Worm (Caenorhabditis elegans) whole organism, L1 larva: Measurements from ENCODE around the gene R05D3.3.
"Not testable (repeated sequence)": the region's sequence is repeated elsewhere in the genome, so short reads cannot be mapped to it uniquely, and the experiment has no call there.

Source experiments
- C04F5.9 ChIP-seq: sonication (generic microtip); optimal IDR thresholded peaks from 2 replicates; lab custom pipeline; 2016; ENCODE audit warnings: missing genetic modification characterization, missing compliant biosample characterization
- C34B4.2 ChIP-seq: sonication (generic microtip); optimal IDR thresholded peaks from 2 replicates; lab custom pipeline; 2017; ENCODE audit warnings: mild to moderate bottlenecking, missing genetic modification characterization, missing compliant biosample characterization
- F16B12.6 ChIP-seq: fragments of 150-350 bp; optimal IDR thresholded peaks from 2 replicates; lab custom pipeline; 2014; ENCODE audit warnings: missing biosample characterization, missing genetic modification characterization
- ama-1 ChIP-seq: fragments of 150-350 bp; optimal IDR thresholded peaks from 2 replicates; lab custom pipeline; 2014
- blmp-1 ChIP-seq: fragments of 150-350 bp; optimal IDR thresholded peaks from 2 replicates; lab custom pipeline; 2014; ENCODE audit warnings: missing biosample characterization, missing genetic modification characterization
- ceh-63 ChIP-seq: fragments of 200-800 bp; sonication (Bioruptor generic); optimal IDR thresholded peaks from 2 replicates; lab custom pipeline; 2018; ENCODE audit warnings: mild to moderate bottlenecking, missing genetic modification characterization, missing compliant biosample characterization
- ceh-8 ChIP-seq: fragments of 200-800 bp; sonication (Bioruptor generic); optimal IDR thresholded peaks from 2 replicates; lab custom pipeline; 2018; ENCODE audit warnings: mild to moderate bottlenecking, missing genetic modification characterization, moderate library complexity, missing compliant biosample characterization
- ceh-88 ChIP-seq: fragments of 200-800 bp; sonication (Bioruptor generic); IDR thresholded peaks from 2 replicates; pipeline ENCODE4 v1.3.6; 2022; ENCODE audit warnings: missing genetic modification characterization, missing compliant biosample characterization
- ceh-90 ChIP-seq: sonication (generic microtip); optimal IDR thresholded peaks from 2 replicates; lab custom pipeline; 2016; ENCODE audit warnings: missing genetic modification characterization, missing compliant biosample characterization
- ces-1 ChIP-seq: fragments of 150-350 bp; optimal IDR thresholded peaks from 2 replicates; lab custom pipeline; 2014; ENCODE audit warnings: missing biosample characterization, missing genetic modification reagents, missing genetic modification characterization
- dpl-1 ChIP-seq, 3 experiments: fragments of 150-350 bp in 2 of 3; sonication (generic microtip) in 1 of 3; optimal IDR thresholded peaks; 2 replicates each; lab custom pipeline; 2014 to 2017; ENCODE audit warnings: missing biosample characterization in 3 of 3, missing genetic modification characterization in 3 of 3, missing genetic modification reagents in 3 of 3
- fkh-10 ChIP-seq: sonication (generic microtip); optimal IDR thresholded peaks from 2 replicates; lab custom pipeline; 2017; ENCODE audit warnings: missing biosample characterization, missing genetic modification reagents, missing genetic modification characterization
- grh-1 ChIP-seq: fragments of 200-800 bp; sonication (Bioruptor generic); IDR thresholded peaks from 2 replicates; pipeline ENCODE4 v1.3.6; 2022; ENCODE audit warnings: missing genetic modification reagents, missing genetic modification characterization, missing compliant biosample characterization
- hlh-17 ChIP-seq: fragments of 200-800 bp; sonication (Bioruptor generic); optimal IDR thresholded peaks from 2 replicates; lab custom pipeline; 2018; ENCODE audit warnings: missing genetic modification characterization, mild to moderate bottlenecking, missing compliant biosample characterization, moderate library complexity, borderline replicate concordance
- hlh-4 ChIP-seq: sonication (generic microtip); optimal IDR thresholded peaks from 2 replicates; lab custom pipeline; 2016; ENCODE audit warnings: mild to moderate bottlenecking, missing genetic modification characterization, missing compliant biosample characterization
- irx-1 ChIP-seq: sonication (generic microtip); optimal IDR thresholded peaks from 2 replicates; lab custom pipeline; 2016; ENCODE audit warnings: missing genetic modification characterization, missing compliant biosample characterization
- jun-1 ChIP-seq: fragments of 150-350 bp; optimal IDR thresholded peaks from 2 replicates; lab custom pipeline; 2014; ENCODE audit warnings: missing biosample characterization, missing genetic modification reagents, missing genetic modification characterization
- lin-15B ChIP-seq: fragments of 150-350 bp; sonication (generic microtip); optimal IDR thresholded peaks from 3 replicates; lab custom pipeline; 2014; ENCODE audit warnings: missing biosample characterization, missing genetic modification characterization
- lin-35 ChIP-seq, 2 experiments: fragments of 150-350 bp; optimal IDR thresholded peaks; 2 replicates each; lab custom pipeline; 2014; ENCODE audit warnings: missing biosample characterization in 2 of 2, missing genetic modification characterization in 2 of 2, missing genetic modification reagents in 2 of 2
- lin-39 ChIP-seq: fragments of 150-350 bp; optimal IDR thresholded peaks from 2 replicates; lab custom pipeline; 2014; ENCODE audit warnings: missing biosample characterization, missing genetic modification reagents, missing genetic modification characterization
- lsy-2 ChIP-seq, 2 experiments: fragments of 150-350 bp; optimal IDR thresholded peaks; 2 replicates each; lab custom pipeline; 2014; ENCODE audit warnings: missing biosample characterization in 2 of 2, missing genetic modification characterization in 2 of 2
- mab-9 ChIP-seq: fragments of 200-800 bp; sonication (Bioruptor generic); IDR thresholded peaks from 2 replicates; pipeline ENCODE4 v1.3.6; 2022; ENCODE audit warnings: missing genetic modification reagents, missing genetic modification characterization, missing compliant biosample characterization
- mdl-1 ChIP-seq, 2 experiments: fragments of 150-350 bp; optimal IDR thresholded peaks; 2 replicates each; lab custom pipeline; 2014 to 2017; ENCODE audit warnings: missing biosample characterization in 2 of 2, missing genetic modification characterization in 2 of 2, inconsistent platforms in 1 of 2
- nhr-237 ChIP-seq: fragments of 150-350 bp; optimal IDR thresholded peaks from 2 replicates; lab custom pipeline; 2014; ENCODE audit warnings: missing biosample characterization, missing genetic modification characterization
- nhr-77 ChIP-seq: fragments of 150-350 bp; optimal IDR thresholded peaks from 2 replicates; lab custom pipeline; 2014; ENCODE audit warnings: missing biosample characterization, missing genetic modification characterization
- pax-3 ChIP-seq: fragments of 200-800 bp; sonication (Bioruptor generic); optimal IDR thresholded peaks from 2 replicates; lab custom pipeline; 2018; ENCODE audit warnings: mild to moderate bottlenecking, missing genetic modification characterization, moderate library complexity, missing compliant biosample characterization
- pqm-1 ChIP-seq: sonication (generic microtip); optimal IDR thresholded peaks from 3 replicates; lab custom pipeline; 2017; ENCODE audit warnings: missing biosample characterization, missing genetic modification characterization
- rnt-1 ChIP-seq: sonication (generic microtip); optimal IDR thresholded peaks from 2 replicates; lab custom pipeline; 2016; ENCODE audit warnings: mild to moderate bottlenecking, missing genetic modification characterization, moderate library complexity, missing compliant biosample characterization
- sox-4 ChIP-seq: sonication (generic microtip); optimal IDR thresholded peaks from 2 replicates; lab custom pipeline; 2016; ENCODE audit warnings: missing genetic modification characterization, missing compliant biosample characterization
- sup-37 ChIP-seq: fragments of 200-800 bp; sonication (Bioruptor generic); optimal IDR thresholded peaks from 2 replicates; lab custom pipeline; 2018; ENCODE audit warnings: mild to moderate bottlenecking, missing genetic modification characterization, missing compliant biosample characterization
- swsn-7 ChIP-seq: sonication (generic microtip); optimal IDR thresholded peaks from 2 replicates; lab custom pipeline; 2016; ENCODE audit warnings: missing genetic modification characterization, missing compliant biosample characterization
- tbx-2 ChIP-seq: sonication (generic microtip); optimal IDR thresholded peaks from 2 replicates; lab custom pipeline; 2016; ENCODE audit warnings: missing genetic modification characterization, missing compliant biosample characterization
- tlp-1 ChIP-seq: fragments of 150-350 bp; optimal IDR thresholded peaks from 2 replicates; lab custom pipeline; 2014; ENCODE audit warnings: missing biosample characterization, missing genetic modification characterization
- unc-130 ChIP-seq: fragments of 150-350 bp; optimal IDR thresholded peaks from 2 replicates; lab custom pipeline; 2017; ENCODE audit warnings: missing biosample characterization, missing genetic modification characterization, inconsistent platforms
- unc-30 ChIP-seq: sonication (generic microtip); optimal IDR thresholded peaks from 2 replicates; lab custom pipeline; 2017; ENCODE audit warnings: missing biosample characterization, missing genetic modification characterization
- vab-15 ChIP-seq: sonication (generic microtip); optimal IDR thresholded peaks from 2 replicates; lab custom pipeline; 2017; ENCODE audit warnings: missing genotype, mild to moderate bottlenecking, missing genetic modification characterization, missing compliant biosample characterization
- zip-4 ChIP-seq: fragments of 200-800 bp; sonication (Bioruptor generic); optimal IDR thresholded peaks from 2 replicates; lab custom pipeline; 2018; ENCODE audit warnings: mild to moderate bottlenecking, missing genetic modification characterization, moderate library complexity, missing compliant biosample characterization

R05D3.3 gene

ce11 chrIII:8331779-8332178, 32.0 kb upstream of the R05D3.3 start, which contains the start of the genes mrps-18A and ZC262.2 (continued):
- no peak for TF ChIP-seq lin-15B (tag; lab: Kevin White, UChicago)
- TF ChIP-seq ceh-8 = no peak
- peak; percentile 14 for TF ChIP-seq blmp-1 (tag; lab: Kevin White, UChicago)
- TF ChIP-seq ceh-90 = no peak
- TF ChIP-seq unc-130 (tag; lab: Kevin White, UChicago) = peak; percentile 55
- TF ChIP-seq C04F5.9 (tag; lab: Kevin White, UChicago) = peak; percentile 27
- TF ChIP-seq rnt-1 (tag; lab: Kevin White, UChicago) = peak; percentile 10
- no peak for TF ChIP-seq fkh-10 (GFP tag; lab: Kevin White, UChicago)
- no peak for TF ChIP-seq ceh-63 (GFP tag; lab: Kevin White, UChicago)
- no peak for TF ChIP-seq swsn-7 (tag; lab: Kevin White, UChicago)
- TF ChIP-seq grh-1 (GFP tag; lab: Robert Waterston, UW) = no peak
- no peak for TF ChIP-seq mdl-1 (tag; optimal IDR thresholded peaks at IDR 0.05; lab: Kevin White, UChicago)
- TF ChIP-seq irx-1 (tag; lab: Kevin White, UChicago) = peak; percentile 22
- no peak for TF ChIP-seq pqm-1 (tag; lab: Kevin White, UChicago)
- no peak for TF ChIP-seq unc-30 (tag; lab: Kevin White, UChicago)
- no peak for TF ChIP-seq ama-1 (lab: Kevin White, UChicago)
- TF ChIP-seq mab-9 = no peak
- TF ChIP-seq lin-35 (GFP tag; optimal IDR thresholded peaks at IDR 0.05; lab: Kevin White, UChicago) = peak; percentile 60 to 76
- TF ChIP-seq F16B12.6 = peak; percentile 83
- TF ChIP-seq lsy-2 (tag; optimal IDR thresholded peaks at IDR 0.05; lab: Kevin White, UChicago) = peak; percentile 91 to 98

- TF ChIP-seq zip-4 (GFP tag; lab: Kevin White, UChicago) = no peak
- TF ChIP-seq ceh-88 (GFP tag; lab: Robert Waterston, UW) = no peak
- no peak for TF ChIP-seq sup-37 (GFP tag; lab: Kevin White, UChicago)
- TF ChIP-seq tlp-1 (tag; lab: Kevin White, UChicago) = no peak
- TF ChIP-seq unc-30 (tag; lab: Kevin White, UChicago) = no peak
- no peak for TF ChIP-seq ces-1 (GFP tag; lab: Kevin White, UChicago)
- no peak for TF ChIP-seq unc-130 (tag; lab: Kevin White, UChicago)
- no peak for TF ChIP-seq vab-15
- TF ChIP-seq sox-4 = no peak
- TF ChIP-seq pax-3 (tag; lab: Kevin White, UChicago) = no peak
These were observed 29.4 kb upstream of the R05D3.3 start, which contains the start of gene ZC262.4 for ce11 chrIII:8334432-8334831. Gene ZC262.4, minus strand, starts transcription at chrIII:8334532.

DNA sequence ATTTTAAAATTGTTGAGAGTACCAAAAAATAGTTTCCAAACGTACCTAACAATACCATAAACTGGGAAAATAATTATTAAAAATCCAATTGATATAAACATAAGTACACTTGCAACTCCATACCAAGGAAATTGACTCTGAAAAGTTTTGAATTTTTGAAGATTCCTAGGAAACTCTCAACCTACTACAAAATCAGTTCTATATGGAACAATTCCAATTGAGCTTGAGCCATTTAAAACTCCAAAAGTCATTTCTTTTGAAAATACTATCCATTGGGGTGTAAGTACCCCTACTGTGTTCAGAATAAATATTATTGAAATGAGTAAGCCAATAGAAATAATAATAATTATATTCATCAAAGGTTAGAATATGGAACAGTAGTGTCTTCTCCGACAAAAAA, 24.4 kb upstream of the R05D3.3 start, which contains the start of gene clc-28:
TSS of gene clc-28 (minus strand) at position 101 of the 400 bp plus-strand sequence.
- not testable (repeated sequence) for TF ChIP-seq C34B4.2 (tag; lab: Kevin White, UChicago); hlh-4 (tag; lab: Kevin White, UChicago); dpl-1 (GFP tag; optimal IDR thresholded peaks at IDR 0.05; lab: Kevin White, UChicago)

DNA sequence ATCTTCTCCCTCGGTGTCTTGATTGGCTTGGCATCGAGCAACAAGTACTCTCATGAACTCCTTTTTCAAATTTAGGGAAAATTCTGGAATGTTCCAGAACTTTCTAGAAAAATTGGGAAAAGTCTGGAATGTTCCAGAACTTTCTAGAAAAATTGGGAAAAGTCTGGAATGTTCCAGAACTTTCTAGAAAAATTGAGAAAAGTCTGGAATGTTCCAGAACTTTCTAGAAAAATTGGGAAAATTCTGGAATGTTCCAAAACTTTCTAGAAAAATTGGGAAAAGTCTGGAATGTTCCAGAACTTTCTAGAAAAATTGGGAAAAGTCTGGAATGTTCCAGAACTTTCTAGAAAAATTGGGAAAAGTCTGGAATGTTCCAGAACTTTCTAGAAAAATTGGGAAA, 19.5 kb upstream of the R05D3.3 start, which contains the start of gene ZC262.7:
TSS of gene ZC262.7 (minus strand) at position 54 of the 400 bp plus-strand sequence.
- TF ChIP-seq hlh-17, nhr-237, nhr-77: not testable (repeated sequence)

DNA sequence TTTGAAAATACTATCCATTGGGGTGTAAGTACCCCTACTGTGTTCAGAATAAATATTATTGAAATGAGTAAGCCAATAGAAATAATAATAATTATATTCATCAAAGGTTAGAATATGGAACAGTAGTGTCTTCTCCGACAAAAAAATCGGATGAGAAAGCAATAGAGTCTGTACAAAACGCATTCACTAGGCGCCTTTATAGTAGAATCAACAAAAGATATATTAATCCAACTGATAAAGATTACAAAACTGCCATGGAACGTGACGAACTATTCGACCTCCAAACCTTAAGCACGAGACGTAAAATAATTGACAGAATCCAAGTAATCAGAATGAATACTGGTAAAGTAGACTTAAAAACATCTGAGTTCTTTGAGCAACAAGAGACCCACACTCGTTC, 16.0 kb upstream of the R05D3.3 start, which contains the start of gene clc-29:
TSS of gene clc-29 (minus strand) at position 101 of the 400 bp plus-strand sequence.
- not testable (repeated sequence) for TF ChIP-seq jun-1 (tag; lab: Kevin White, UChicago); lin-39 (tag; lab: Kevin White, UChicago); tbx-2
